Fruit fly (Drosophila melanogaster): ENCODE data around the gene CenG1A.

CenG1A gene

dm6 chr2L:13835002-13835910 lies at the start of gene CenG1A, which contains the start of gene mRpS23 (continued):
- TF ChIP-seq onecut (GFP tag; IDR thresholded peaks at IDR 0.05) (peak; percentile 99), sens-2 (GFP tag; IDR thresholded peaks at IDR 0.05) (peak; percentile 100), btn (GFP tag; optimal IDR thresholded peaks at IDR 0.05) (peak; percentile 99), Opbp (GFP tag; IDR thresholded peaks at IDR 0.05; ENCODE audit: partially characterized antibody) (peak; percentile 63), CG14965 (GFP tag; optimal IDR thresholded peaks at IDR 0.05; ENCODE audit: borderline replicate concordance) (peak; percentile 93), CG3407 (GFP tag; optimal IDR thresholded peaks at IDR 0.05) (peak; percentile 99), CTCF (GFP tag; optimal IDR thresholded peaks at IDR 0.05) (peak; percentile 82), eyg (GFP tag; optimal IDR thresholded peaks at IDR 0.05) (peak; percentile 99), CG13287 (GFP tag; IDR thresholded peaks at IDR 0.05; ENCODE audit: partially characterized antibody) (peak; percentile 88), bigmax (GFP tag; optimal IDR thresholded peaks at IDR 0.05) (peak; percentile 89), CG8924 (tag; optimal IDR thresholded peaks at IDR 0.05) (peak; percentile 100), NfI (GFP tag; optimal IDR thresholded peaks at IDR 0.05) (peak; percentile 100), CG31388 (GFP tag; optimal IDR thresholded peaks at IDR 0.05) (peak; percentile 99), sug (tag; optimal IDR thresholded peaks at IDR 0.05) (peak; percentile 99), pzg (GFP tag; optimal IDR thresholded peaks at IDR 0.05) (peak; percentile 88), wor (GFP tag; IDR thresholded peaks at IDR 0.05) (peak; percentile 100), ssp (GFP tag; IDR thresholded peaks at IDR 0.05) (peak; percentile 97), Taf1 (GFP tag; IDR thresholded peaks at IDR 0.05) (peak; percentile 100), Doc3 (GFP tag; IDR thresholded peaks at IDR 0.05; ENCODE audit: partially characterized antibody) (peak; percentile 84), CG8944 (GFP tag; optimal IDR thresholded peaks at IDR 0.05) (peak; percentile 100), CG12236 (GFP tag; optimal IDR thresholded peaks at IDR 0.05) (peak; percentile 99), cato (GFP tag; optimal IDR thresholded peaks at IDR 0.05; ENCODE audit: borderline replicate concordance) (peak; percentile 100), Dad (GFP tag; optimal IDR thresholded peaks at IDR 0.05) (peak; percentile 100), CG12299 (tag; optimal IDR thresholded peaks at IDR 0.05) (peak; percentile 100), sisA (GFP tag; IDR thresholded peaks at IDR 0.05) (peak; percentile 100), emc (GFP tag; optimal IDR thresholded peaks at IDR 0.05) (peak; percentile 99), kah (GFP tag; optimal IDR thresholded peaks at IDR 0.05) (peak; percentile 99), zf30C (GFP tag; optimal IDR thresholded peaks at IDR 0.05) (peak; percentile 60), ERR (GFP tag; optimal IDR thresholded peaks at IDR 0.05) (peak; percentile 99), CG1024 (GFP tag; IDR thresholded peaks at IDR 0.05) (peak; percentile 99), Trl (optimal IDR thresholded peaks at IDR 0.05) (no peak), Trl (GFP tag; optimal IDR thresholded peaks at IDR 0.05) (peak; percentile 100), D19B (GFP tag; optimal IDR thresholded peaks at IDR 0.05) (peak; percentile 98), CG1647 (GFP tag; optimal IDR thresholded peaks at IDR 0.05) (peak; percentile 99), so (GFP tag; IDR thresholded peaks at IDR 0.05) (peak; percentile 100), CG9932 (GFP tag; IDR thresholded peaks at IDR 0.05) (peak; percentile 100), pb (GFP tag; optimal IDR thresholded peaks at IDR 0.05) (peak; percentile 99), Ssrp (tag; optimal IDR thresholded peaks at IDR 0.05) (peak; percentile 100), chinmo (GFP tag; IDR thresholded peaks at IDR 0.05; ENCODE audit: partially characterized antibody) (0 out of 4 replicates have a peak, but pooled peaks have one; percentile 36), ATbp (GFP tag; optimal IDR thresholded peaks at IDR 0.05) (peak; percentile 100), CG13123 (GFP tag; optimal IDR thresholded peaks at IDR 0.05) (peak; percentile 99), CG8359 (GFP tag; optimal IDR thresholded peaks at IDR 0.05; ENCODE audit: borderline replicate concordance) (peak; percentile 97), CG8281 (tag; optimal IDR thresholded peaks at IDR 0.05) (peak; percentile 96), CG1602 (GFP tag; optimal IDR thresholded peaks at IDR 0.05) (peak; percentile 100), Hr51 (GFP tag; optimal IDR thresholded peaks at IDR 0.05) (peak; percentile 100), CG9876 (GFP tag; optimal IDR thresholded peaks at IDR 0.05) (peak; percentile 99), gcm2 (GFP tag; optimal IDR thresholded peaks at IDR 0.05) (peak; percentile 99), CG11695 (GFP tag; IDR thresholded peaks at IDR 0.05) (peak; percentile 100), CG4328 (GFP tag; optimal IDR thresholded peaks at IDR 0.05) (peak; percentile 99)

Data from whole organism, embryonic.